Fruit fly (Drosophila melanogaster): ENCODE results near the gene CG42399.

dm6 chr2L:166115-167069 is 13.3 kb upstream of the CG42399 start:
- TF ChIP-seq EcR (GFP tag; optimal IDR thresholded peaks at IDR 0.05) (no peak), Dll (optimal IDR thresholded peaks at IDR 0.05) (no peak), psq (optimal IDR thresholded peaks at IDR 0.05) (no peak), CG8478 (optimal IDR thresholded peaks at IDR 0.05) (no peak), usp (GFP tag; optimal IDR thresholded peaks at IDR 0.05) (no peak), pan (optimal IDR thresholded peaks at IDR 0.05) (no peak)

All from whole organism.